Worm (Caenorhabditis elegans) whole organism, dauer: ENCODE results near the gene pek-1.

Experiments used
- unc-62 ChIP-seq: sonication (generic microtip); optimal IDR thresholded peaks from 2 replicates; lab custom pipeline; 2017; ENCODE audit warnings: missing biosample characterization, missing genetic modification reagents, missing genetic modification characterization

pek-1 gene

DNA sequence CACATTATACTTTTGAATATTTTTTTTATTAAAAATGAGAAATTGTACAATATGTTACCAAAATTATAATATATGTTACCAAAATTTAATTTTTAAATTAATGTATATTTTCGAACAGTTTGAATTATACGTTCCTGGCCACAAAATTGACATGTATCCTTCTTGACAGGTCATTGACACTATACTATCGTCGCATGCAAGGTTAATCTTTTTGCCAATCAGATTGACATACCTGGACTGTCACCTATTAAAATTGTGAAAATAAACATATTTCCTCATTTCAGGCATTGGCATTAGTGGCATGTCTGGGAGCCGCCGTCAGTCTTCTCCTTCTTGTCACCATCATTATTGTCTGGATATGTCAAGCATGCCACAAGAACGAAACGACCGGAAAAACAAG is 44.6 kb downstream of the pek-1 start:
- TF ChIP-seq unc-62 (GFP tag; lab: Kevin White, UChicago) = no peak

DNA sequence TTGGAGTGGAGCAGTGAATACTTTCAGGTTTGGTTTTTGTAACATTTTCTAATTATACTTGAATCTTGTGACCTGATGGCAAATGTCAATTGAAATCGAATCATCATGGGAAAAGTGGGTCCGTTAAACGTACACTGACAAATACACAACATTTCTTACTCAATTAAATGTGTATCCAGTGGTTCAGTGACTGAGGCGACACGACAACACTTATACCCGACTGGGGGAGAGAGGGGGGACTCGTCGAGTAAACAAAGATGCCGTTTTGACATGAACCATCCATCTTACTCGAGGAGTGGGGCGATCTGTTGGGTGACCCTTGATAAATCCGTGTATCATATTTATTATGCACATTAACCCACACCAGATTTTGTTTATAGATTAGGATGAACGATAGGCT is 45.8 kb downstream of the pek-1 start:
- TF ChIP-seq unc-62 (GFP tag; lab: Kevin White, UChicago) = no peak

DNA sequence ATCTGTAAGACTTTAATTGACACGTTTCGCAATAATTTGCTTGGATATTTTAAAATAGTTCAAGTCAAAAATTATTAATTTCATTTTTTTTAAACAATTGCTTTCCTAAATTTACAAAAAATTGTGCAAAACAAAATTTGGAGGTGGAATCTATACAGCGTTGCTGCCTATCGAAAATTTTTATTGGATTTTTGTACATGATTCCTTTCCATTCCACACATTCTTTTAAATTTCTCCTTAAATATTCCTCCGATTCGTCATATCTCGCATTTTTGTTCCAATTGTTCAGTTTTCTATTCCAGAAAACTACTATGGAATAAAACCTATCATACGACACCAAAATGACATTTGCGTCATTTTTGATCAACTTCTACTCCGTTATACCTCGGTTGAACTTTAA is 46.3 kb downstream of the pek-1 start, which contains the start of gene ttyh-1:
Gene ttyh-1, plus strand, starts transcription at position 301 of the 400 bp plus-strand sequence.
- TF ChIP-seq unc-62 (GFP tag; lab: Kevin White, UChicago) = no peak

DNA sequence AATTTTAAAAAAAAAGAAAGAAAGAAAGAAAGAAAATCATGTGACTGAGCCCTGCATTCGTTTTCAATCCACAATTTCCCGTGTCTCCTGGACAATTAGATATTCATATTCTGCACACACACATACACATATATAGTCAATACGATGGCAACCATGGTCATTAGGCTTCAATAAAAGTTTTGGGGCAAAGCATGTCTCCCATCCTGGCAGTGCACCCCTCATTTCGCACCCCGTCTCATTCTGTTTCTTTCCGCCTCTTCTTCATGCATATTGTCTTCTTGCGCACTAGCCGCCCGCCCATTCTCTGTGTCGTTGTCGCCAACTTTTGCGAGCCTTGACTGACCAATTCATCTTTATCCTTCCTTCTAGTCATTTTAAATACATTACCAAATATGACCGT is 47.0 kb downstream of the pek-1 start:
- TF ChIP-seq unc-62 (GFP tag; lab: Kevin White, UChicago) = no peak

DNA sequence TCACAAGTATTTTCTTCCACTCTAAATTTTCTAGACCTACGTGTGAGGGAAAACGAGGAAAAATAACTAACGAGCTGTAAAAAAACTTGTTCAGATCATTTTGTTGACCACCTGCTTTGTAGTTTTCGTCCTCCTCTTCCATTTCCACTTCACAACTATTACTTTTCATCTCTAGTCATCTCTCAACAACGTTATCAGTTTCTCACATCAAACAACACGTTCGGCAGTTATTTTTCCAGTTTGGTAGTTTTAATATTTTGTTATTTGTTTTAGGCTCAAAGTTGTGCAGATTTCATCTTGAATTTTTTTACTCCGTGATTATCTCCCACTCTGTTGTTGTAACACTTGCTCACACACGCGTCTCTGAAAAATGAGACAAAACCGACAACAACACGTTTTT is 47.6 kb downstream of the pek-1 start:
- no peak for TF ChIP-seq unc-62 (GFP tag; lab: Kevin White, UChicago)

DNA sequence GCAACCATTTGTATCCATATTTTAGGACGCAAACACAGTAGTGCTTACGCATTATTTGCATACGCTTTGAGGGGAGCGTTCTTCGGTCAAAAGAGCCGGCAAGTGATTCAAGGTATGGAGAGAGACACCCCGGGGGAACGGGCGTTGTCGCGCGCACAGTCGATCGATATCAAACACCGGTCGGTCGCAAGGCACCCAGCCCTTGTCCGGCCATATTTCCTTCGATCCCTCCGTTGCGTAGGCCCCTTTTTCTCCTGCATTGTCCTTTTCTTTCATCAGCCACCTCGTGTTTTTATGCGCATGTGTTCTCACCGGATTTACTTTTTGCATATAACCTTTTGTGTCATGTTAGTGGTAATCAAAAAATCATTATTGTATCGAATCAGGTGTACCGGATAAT is 48.7 kb downstream of the pek-1 start:
- TF ChIP-seq unc-62 (GFP tag; lab: Kevin White, UChicago) = no peak

DNA sequence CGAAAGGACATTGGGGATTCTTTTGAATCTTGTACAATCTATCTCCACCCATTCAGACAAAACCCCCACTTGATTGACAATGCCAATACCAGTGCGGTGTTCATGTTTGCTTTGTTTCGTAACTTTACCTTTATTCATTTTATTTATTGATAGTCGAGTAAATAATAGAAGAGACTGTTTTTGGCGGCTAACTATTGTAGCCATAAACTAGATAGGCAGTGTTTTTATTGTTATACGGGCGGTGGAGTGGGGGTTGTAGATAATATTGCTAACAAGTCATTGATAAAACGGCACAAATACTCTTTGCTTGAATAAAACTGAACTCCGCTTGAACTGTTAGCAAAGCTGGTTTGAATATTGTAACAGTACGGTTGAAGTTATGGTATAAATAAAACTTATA is 49.8 kb downstream of the pek-1 start:
- no peak for TF ChIP-seq unc-62 (GFP tag; lab: Kevin White, UChicago)
